Worm (Caenorhabditis elegans): Measurements from ENCODE around the gene dhps-1.
A peak's percentile ranks its signal among the peaks of the same experiment; 100 is the strongest.

DNA sequence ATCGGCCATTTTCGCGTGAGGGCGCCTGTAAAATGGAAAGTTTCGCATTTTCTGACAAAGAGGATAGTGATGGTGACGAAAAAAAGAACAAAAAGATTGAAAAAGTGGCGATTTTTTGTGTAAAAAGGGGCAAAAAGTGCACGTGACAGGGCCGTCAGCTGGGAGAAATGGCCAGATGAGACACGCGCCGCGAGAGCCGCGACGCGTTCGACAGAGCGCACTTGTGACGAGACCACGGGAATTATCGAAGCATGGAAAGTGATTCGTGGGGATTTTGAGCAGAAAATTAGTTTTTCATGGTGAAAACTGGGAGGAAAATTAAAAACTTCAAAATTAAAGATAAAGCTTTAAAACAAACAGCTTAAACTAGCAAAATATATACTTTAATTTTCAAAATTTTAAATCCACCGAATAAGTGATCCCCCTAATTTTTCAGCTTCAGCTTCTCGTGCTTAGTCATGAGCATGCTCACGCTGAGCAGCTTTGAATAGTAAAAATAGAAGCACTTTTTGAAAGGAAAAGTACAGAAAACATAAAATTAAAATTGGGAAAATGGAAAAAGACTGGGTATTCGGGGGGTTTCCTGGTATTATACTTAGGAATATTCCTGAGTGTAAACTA lies 25.2 kb upstream of the dhps-1 start, which contains the start of gene W03C9.5:
- TF ChIP-seq nhr-77 (tag; optimal IDR thresholded peaks at IDR 0.05) (peak; percentile 27), nhr-76 (tag; optimal IDR thresholded peaks at IDR 0.05) (peak; percentile 36), unc-62 (GFP tag; optimal IDR thresholded peaks at IDR 0.05) (peak; percentile 71), tbx-2 (tag; optimal IDR thresholded peaks at IDR 0.05) (peak; percentile 54), ceh-82 (tag; optimal IDR thresholded peaks at IDR 0.05) (peak; percentile 17), pha-4 (tag; optimal IDR thresholded peaks at IDR 0.05) (peak; percentile 94), snpc-4 (tag; optimal IDR thresholded peaks at IDR 0.05) (peak; percentile 83), unc-39 (tag; optimal IDR thresholded peaks at IDR 0.05) (no peak), nhr-11 (tag; optimal IDR thresholded peaks at IDR 0.05) (peak; percentile 89), ceh-9 (tag; optimal IDR thresholded peaks at IDR 0.05) (no peak), skn-1 (tag; optimal IDR thresholded peaks at IDR 0.05) (peak; percentile 63)

Measured in whole organism, L3 larva.